Fruit fly (Drosophila melanogaster) whole organism, embryonic: ENCODE data around the gene Pebp1.

Experiments used
- CG10321 ChIP-seq: fragments of 200-800 bp; sonication (Bioruptor generic); IDR thresholded peaks from 2 replicates; pipeline ENCODE4 v1.3.6; 2022; ENCODE audit warnings: missing biosample characterization, missing genetic modification characterization
- CG11093 ChIP-seq: fragments of 200-800 bp; sonication (Bioruptor generic); IDR thresholded peaks from 3 replicates; pipeline ENCODE4 v1.3.6; 2022; ENCODE audit warnings: missing biosample characterization, missing genetic modification characterization
- CG12155 ChIP-seq: fragments of 200-800 bp; sonication (Bioruptor generic); optimal IDR thresholded peaks from 3 replicates; lab custom pipeline; 2016; ENCODE audit warnings: missing biosample characterization, missing genetic modification characterization
- CG12299 ChIP-seq: fragments of 200-800 bp; sonication (Bioruptor generic); optimal IDR thresholded peaks from 2 replicates; lab custom pipeline; 2018; ENCODE audit warnings: missing biosample characterization, mild to moderate bottlenecking, missing genetic modification characterization
- CG13287 ChIP-seq: fragments of 200-800 bp; sonication (Bioruptor generic); IDR thresholded peaks from 2 replicates; pipeline ENCODE4 v1.3.6; 2022; ENCODE audit warnings: missing biosample characterization, missing genetic modification characterization; ENCODE audit not compliant: partially characterized antibody
- CG14860 ChIP-seq: fragments of 200-800 bp; sonication (Bioruptor generic); IDR thresholded peaks from 3 replicates; pipeline ENCODE4 v1.3.6; 2022; ENCODE audit warnings: missing biosample characterization, missing genetic modification characterization; ENCODE audit not compliant: partially characterized antibody
- CG15479 ChIP-seq: fragments of 200-800 bp; sonication (Bioruptor generic); optimal IDR thresholded peaks from 3 replicates; lab custom pipeline; 2019; ENCODE audit warnings: missing biosample characterization, mild to moderate bottlenecking, missing genetic modification characterization, moderate library complexity
- CG2116 ChIP-seq: fragments of 200-800 bp; sonication (Bioruptor generic); optimal IDR thresholded peaks from 3 replicates; lab custom pipeline; 2018; ENCODE audit warnings: missing biosample characterization, mild to moderate bottlenecking, missing genetic modification characterization
- CG30020 ChIP-seq: fragments of 200-800 bp; optimal IDR thresholded peaks from 2 replicates; lab custom pipeline; 2019; ENCODE audit warnings: missing biosample characterization, mild to moderate bottlenecking, missing genetic modification characterization, moderate library complexity
- CG31441 ChIP-seq: fragments of 200-800 bp; sonication (Bioruptor generic); IDR thresholded peaks from 2 replicates; pipeline ENCODE4 v1.3.6; 2022; ENCODE audit warnings: missing biosample characterization, missing genetic modification characterization
- CG34422 ChIP-seq: fragments of 200-800 bp; sonication (Bioruptor generic); IDR thresholded peaks from 3 replicates; pipeline ENCODE4 v1.3.6; 2022; ENCODE audit warnings: missing biosample characterization, missing genetic modification characterization
- CG4820 ChIP-seq: fragments of 200-800 bp; sonication (Bioruptor generic); optimal IDR thresholded peaks from 3 replicates; lab custom pipeline; 2016; ENCODE audit warnings: missing biosample characterization, missing genetic modification characterization
- CG6689 ChIP-seq: fragments of 200-800 bp; sonication (Bioruptor generic); IDR thresholded peaks from 2 replicates; pipeline ENCODE4 v1.3.6; 2022; ENCODE audit warnings: missing biosample characterization, missing genetic modification characterization
- CG7556 ChIP-seq: fragments of 200-800 bp; sonication (Bioruptor generic); optimal IDR thresholded peaks from 2 replicates; lab custom pipeline; 2017; ENCODE audit warnings: missing biosample characterization, mild to moderate bottlenecking, missing genetic modification characterization
- CG7745 ChIP-seq: fragments of 200-800 bp; sonication (Bioruptor generic); optimal IDR thresholded peaks from 2 replicates; lab custom pipeline; 2018; ENCODE audit warnings: missing biosample characterization, mild to moderate bottlenecking, missing genetic modification characterization, moderate library complexity
- CHES-1-like ChIP-seq: fragments of 200-800 bp; sonication (Bioruptor generic); optimal IDR thresholded peaks from 2 replicates; lab custom pipeline; 2016; ENCODE audit warnings: missing biosample characterization, missing genetic modification characterization
- D ChIP-seq, 2 experiments: fragments of 200-800 bp in 1 of 2; fragments of >200 bp in 1 of 2; sonication (Bioruptor generic) in 1 of 2; optimal IDR thresholded peaks; 2 replicates in 1 of 2; 3 replicates in 1 of 2; lab custom pipeline; 2017; ENCODE audit warnings: mild to moderate bottlenecking in 1 of 2, missing biosample characterization in 1 of 2, missing genetic modification characterization in 1 of 2, missing genetic modification reagents in 1 of 2
- Dll ChIP-seq: fragments of 200-800 bp; sonication (Bioruptor generic); IDR thresholded peaks from 4 replicates; pipeline ENCODE4 v1.3.6; 2022; ENCODE audit warnings: missing biosample characterization, missing genetic modification characterization; ENCODE audit not compliant: partially characterized antibody
- E2f2 ChIP-seq: fragments of 200-800 bp; sonication (Bioruptor generic); IDR thresholded peaks from 2 replicates; pipeline ENCODE4 v1.3.6; 2022; ENCODE audit warnings: missing biosample characterization, missing genetic modification characterization
- Ets65A ChIP-seq: fragments of 200-800 bp; sonication (Bioruptor generic); peaks from one replicate; lab custom pipeline; 2016; ENCODE audit warnings: missing biosample characterization, missing genetic modification characterization
- Fer2 ChIP-seq: fragments of 200-800 bp; sonication (Bioruptor generic); optimal IDR thresholded peaks from 2 replicates; lab custom pipeline; 2018; ENCODE audit warnings: missing biosample characterization, mild to moderate bottlenecking, missing genetic modification characterization, moderate library complexity
- H15 ChIP-seq: fragments of 200-800 bp; sonication (Bioruptor generic); IDR thresholded peaks from 3 replicates; pipeline ENCODE4 v1.3.6; 2022; ENCODE audit warnings: missing biosample characterization, missing genetic modification characterization
- Hey ChIP-seq: fragments of 200-800 bp; sonication (Bioruptor generic); optimal IDR thresholded peaks from 3 replicates; lab custom pipeline; 2018; ENCODE audit warnings: missing biosample characterization, mild to moderate bottlenecking, missing genetic modification characterization
- Hsf ChIP-seq: fragments of 200-800 bp; sonication (Bioruptor generic); optimal IDR thresholded peaks from 3 replicates; lab custom pipeline; 2016; ENCODE audit warnings: missing biosample characterization, missing genetic modification characterization
- Lhr ChIP-seq: fragments of 200-800 bp; sonication (Bioruptor generic); optimal IDR thresholded peaks from 3 replicates; lab custom pipeline; 2017; ENCODE audit warnings: mild to moderate bottlenecking, missing biosample characterization, missing genetic modification reagents, missing genetic modification characterization
- Lpt ChIP-seq: fragments of >200 bp; optimal IDR thresholded peaks from 2 replicates; lab custom pipeline; 2018; ENCODE audit warnings: missing biosample characterization, missing genetic modification characterization
- Mrtf ChIP-seq: fragments of 200-800 bp; sonication (Bioruptor generic); IDR thresholded peaks from 3 replicates; pipeline ENCODE4 v1.3.6; 2022; ENCODE audit warnings: missing biosample characterization, missing genetic modification characterization
- NC2β ChIP-seq: fragments of 200-800 bp; sonication (Bioruptor generic); optimal IDR thresholded peaks from 2 replicates; lab custom pipeline; 2016; ENCODE audit warnings: missing biosample characterization, missing genetic modification characterization
- NFAT ChIP-seq: fragments of 200-800 bp; sonication (Bioruptor generic); IDR thresholded peaks from 2 replicates; pipeline ENCODE4 v1.3.6; 2022; ENCODE audit warnings: missing biosample characterization, missing genetic modification characterization
- NK7.1 ChIP-seq: fragments of 200-800 bp; sonication (Bioruptor generic); optimal IDR thresholded peaks from 3 replicates; lab custom pipeline; 2016; ENCODE audit warnings: missing biosample characterization, missing genetic modification characterization
- Nf-YB ChIP-seq: fragments of 200-800 bp; sonication (Bioruptor generic); optimal IDR thresholded peaks from 3 replicates; lab custom pipeline; 2019; ENCODE audit warnings: missing biosample characterization, mild to moderate bottlenecking, missing genetic modification characterization, moderate library complexity
- Nf-YC ChIP-seq: fragments of 200-800 bp; optimal IDR thresholded peaks from 3 replicates; lab custom pipeline; 2019; ENCODE audit warnings: missing biosample characterization, mild to moderate bottlenecking, missing genetic modification characterization, moderate library complexity
- Optix ChIP-seq: fragments of 200-800 bp; sonication (Bioruptor generic); IDR thresholded peaks from 3 replicates; pipeline ENCODE4 v1.3.6; 2022; ENCODE audit warnings: missing biosample characterization, missing genetic modification characterization
- TFAM ChIP-seq: fragments of 200-800 bp; sonication (Bioruptor generic); optimal IDR thresholded peaks from 2 replicates; lab custom pipeline; 2017; ENCODE audit warnings: missing biosample characterization, missing genetic modification characterization, inconsistent platforms
- Usf ChIP-seq: fragments of 200-800 bp; sonication (Bioruptor generic); optimal IDR thresholded peaks from 2 replicates; lab custom pipeline; 2017; ENCODE audit warnings: missing genotype, missing biosample characterization, missing genetic modification characterization
- YL-1 ChIP-seq: fragments of 200-800 bp; sonication (Bioruptor generic); optimal IDR thresholded peaks from 3 replicates; lab custom pipeline; 2017; ENCODE audit warnings: missing biosample characterization, mild to moderate bottlenecking, missing genetic modification characterization
- ase ChIP-seq: fragments of 200-800 bp; sonication (Bioruptor generic); IDR thresholded peaks from 3 replicates; pipeline ENCODE4 v1.3.6; 2022; ENCODE audit warnings: missing biosample characterization, missing genetic modification characterization
- ato ChIP-seq: fragments of 200-800 bp; sonication (Bioruptor generic); IDR thresholded peaks from 2 replicates; pipeline ENCODE4 v1.3.6; 2022; ENCODE audit warnings: missing biosample characterization, missing genetic modification characterization; ENCODE audit not compliant: partially characterized antibody
- br ChIP-seq: fragments of >200 bp; optimal IDR thresholded peaks from 2 replicates; lab custom pipeline; 2017
- caup ChIP-seq: fragments of 200-800 bp; sonication (Bioruptor generic); optimal IDR thresholded peaks from 3 replicates; lab custom pipeline; 2017; ENCODE audit warnings: missing biosample characterization, mild to moderate bottlenecking, missing genetic modification characterization, moderate library complexity; ENCODE audit not compliant: severe bottlenecking
- ci ChIP-seq: fragments of 200-800 bp; sonication (Bioruptor generic); IDR thresholded peaks from 3 replicates; pipeline ENCODE4 v1.3.6; 2022; ENCODE audit warnings: missing biosample characterization, missing genetic modification characterization
- crp ChIP-seq, 2 experiments: fragments of 200-800 bp; sonication (Bioruptor generic); optimal IDR thresholded peaks; 2 replicates in 1 of 2; 3 replicates in 1 of 2; lab custom pipeline; 2017; ENCODE audit warnings: missing biosample characterization in 2 of 2, missing genetic modification characterization in 2 of 2, mild to moderate bottlenecking in 1 of 2, moderate library complexity in 1 of 2
- danr ChIP-seq: fragments of 200-800 bp; sonication (Bioruptor generic); IDR thresholded peaks from 2 replicates; pipeline ENCODE4 v1.3.6; 2022; ENCODE audit warnings: missing biosample characterization, missing genetic modification characterization
- emc ChIP-seq: fragments of 200-800 bp; sonication (Bioruptor generic); optimal IDR thresholded peaks from 2 replicates; lab custom pipeline; 2016; ENCODE audit warnings: missing biosample characterization, missing genetic modification characterization
- ftz-f1 ChIP-seq: fragments of 200-800 bp; sonication (Bioruptor generic); optimal IDR thresholded peaks from 2 replicates; lab custom pipeline; 2016; ENCODE audit warnings: missing biosample characterization, missing genetic modification characterization
- gcm ChIP-seq: fragments of 200-800 bp; sonication (Bioruptor generic); optimal IDR thresholded peaks from 2 replicates; lab custom pipeline; 2019; ENCODE audit warnings: missing biosample characterization, mild to moderate bottlenecking, missing genetic modification characterization, moderate library complexity
- kni ChIP-seq: fragments of 200-800 bp; sonication (Bioruptor generic); optimal IDR thresholded peaks from 3 replicates; lab custom pipeline; 2017; ENCODE audit warnings: mild to moderate bottlenecking, missing biosample characterization, missing genetic modification reagents, missing genetic modification characterization
- luna ChIP-seq: fragments of 200-800 bp; sonication (Bioruptor generic); optimal IDR thresholded peaks from 2 replicates; lab custom pipeline; 2016; ENCODE audit warnings: missing biosample characterization, missing genetic modification characterization
- twi ChIP-seq: fragments of 200-800 bp; optimal IDR thresholded peaks from 2 replicates; lab custom pipeline; 2019; ENCODE audit warnings: missing biosample characterization, mild to moderate bottlenecking, missing genetic modification characterization, moderate library complexity
- tx ChIP-seq: fragments of 200-800 bp; sonication (Bioruptor generic); optimal IDR thresholded peaks from 2 replicates; lab custom pipeline; 2016; ENCODE audit warnings: missing biosample characterization, missing genetic modification characterization
- usp ChIP-seq: fragments of >200 bp; optimal IDR thresholded peaks from 2 replicates; lab custom pipeline; 2017; ENCODE audit warnings: missing biosample characterization, missing genetic modification characterization

Gene Pebp1

dm6 chr3R:22420911-22421310 lies 44.9 kb upstream of the Pebp1 start, which contains the start of the genes Nop56 and mats:
Nop56 (minus strand) TSS chr3R:22421068.
mats (plus strand) TSS chr3R:22421161.
- no peak for TF ChIP-seq usp (GFP tag; lab: Kevin White, UChicago)
- peak; percentile 16 for TF ChIP-seq NC2β
- no peak for TF ChIP-seq CG6689
- no peak for TF ChIP-seq CG12155 (GFP tag; lab: Kevin White, UChicago)
- peak; percentile 45 for TF ChIP-seq Lhr (GFP tag; lab: Kevin White, UChicago)
- peak; percentile 19 for TF ChIP-seq gcm (GFP tag; lab: Kevin White, UChicago)
- peak; percentile 81; the same call in 2 of the 3 replicates for TF ChIP-seq CG34422
- no peak for TF ChIP-seq Fer2
- TF ChIP-seq Mrtf (GFP tag; lab: Robert Waterston, UW): no peak
- peak; percentile 33 for TF ChIP-seq caup (GFP tag; lab: Kevin White, UChicago)
- TF ChIP-seq CG13287 (GFP tag; lab: Robert Waterston, UW): peak; percentile 57; the same call in 1 of the 2 replicates
- no peak for TF ChIP-seq ase (GFP tag; lab: Robert Waterston, UW)
- no peak for TF ChIP-seq tx
- no peak for TF ChIP-seq kni (GFP tag; lab: Kevin White, UChicago)
- TF ChIP-seq NK7.1 (GFP tag; lab: Kevin White, UChicago): no peak
- TF ChIP-seq Nf-YC (tag; lab: Kevin White, UChicago): peak; percentile 62
- TF ChIP-seq Hsf (GFP tag; lab: Kevin White, UChicago): no peak
- TF ChIP-seq YL-1 (GFP tag; lab: Kevin White, UChicago): peak; percentile 99
- peak; percentile 94 for TF ChIP-seq CG10321 (GFP tag; lab: Robert Waterston, UW)
- no peak for TF ChIP-seq H15 (GFP tag; lab: Robert Waterston, UW)
- TF ChIP-seq ftz-f1 (GFP tag; lab: Kevin White, UChicago): peak; percentile 45
- peak; percentile 8; the same call in 1 of the 2 replicates for TF ChIP-seq CG31441 (GFP tag; lab: Robert Waterston, UW)
- TF ChIP-seq CG15479: peak; percentile 43
- no peak for TF ChIP-seq luna
- peak; percentile 4 for TF ChIP-seq Nf-YB
- no peak for TF ChIP-seq Lpt (GFP tag; lab: Kevin White, UChicago)
- TF ChIP-seq ato (GFP tag; lab: Robert Waterston, UW): no peak
- peak; percentile 43 for TF ChIP-seq CG2116 (GFP tag; lab: Kevin White, UChicago)
- no peak for TF ChIP-seq D (optimal IDR thresholded peaks at IDR 0.05; lab: Kevin White, UChicago)
- TF ChIP-seq D (GFP tag; optimal IDR thresholded peaks at IDR 0.05; lab: Kevin White, UChicago): no peak
- peak; percentile 21 for TF ChIP-seq CG7745 (tag; lab: Kevin White, UChicago)
- TF ChIP-seq ci (GFP tag; lab: Robert Waterston, UW): peak; percentile 43; the same call in 2 of the 3 replicates
- TF ChIP-seq CG12299 (tag; lab: Kevin White, UChicago): peak; percentile 28
- TF ChIP-seq Dll: no peak
- TF ChIP-seq CG30020 (tag; lab: Kevin White, UChicago): peak; percentile 48
- no peak for TF ChIP-seq Ets65A
- TF ChIP-seq CG14860: no peak
- TF ChIP-seq crp (GFP tag; optimal IDR thresholded peaks at IDR 0.05; lab: Kevin White, UChicago): peak in 1 of 2 experiments; percentile 68
- TF ChIP-seq E2f2: peak; percentile 23; the same call in 1 of the 2 replicates
- TF ChIP-seq TFAM (GFP tag; lab: Kevin White, UChicago): no peak
- TF ChIP-seq Hey (tag; lab: Kevin White, UChicago): no peak
- no peak for TF ChIP-seq danr (GFP tag; lab: Robert Waterston, UW)
- peak; percentile 6 for TF ChIP-seq Usf (GFP tag; lab: Kevin White, UChicago)
- TF ChIP-seq br (lab: Kevin White, UChicago): no peak
- TF ChIP-seq Optix: no peak
- no peak for TF ChIP-seq CHES-1-like (GFP tag; lab: Kevin White, UChicago)
- TF ChIP-seq CG4820 (GFP tag; lab: Kevin White, UChicago): no peak
- TF ChIP-seq NFAT (GFP tag; lab: Robert Waterston, UW): peak; percentile 13; the same call in 1 of the 2 replicates
- TF ChIP-seq emc (GFP tag; lab: Kevin White, UChicago): no peak
- TF ChIP-seq twi (tag; lab: Kevin White, UChicago): peak; percentile 53
- TF ChIP-seq CG7556: no peak
- TF ChIP-seq CG11093 (GFP tag; lab: Robert Waterston, UW): no peak
